Worm (Caenorhabditis elegans): ENCODE data around the gene T24B8.3.

Gene T24B8.3

DNA sequence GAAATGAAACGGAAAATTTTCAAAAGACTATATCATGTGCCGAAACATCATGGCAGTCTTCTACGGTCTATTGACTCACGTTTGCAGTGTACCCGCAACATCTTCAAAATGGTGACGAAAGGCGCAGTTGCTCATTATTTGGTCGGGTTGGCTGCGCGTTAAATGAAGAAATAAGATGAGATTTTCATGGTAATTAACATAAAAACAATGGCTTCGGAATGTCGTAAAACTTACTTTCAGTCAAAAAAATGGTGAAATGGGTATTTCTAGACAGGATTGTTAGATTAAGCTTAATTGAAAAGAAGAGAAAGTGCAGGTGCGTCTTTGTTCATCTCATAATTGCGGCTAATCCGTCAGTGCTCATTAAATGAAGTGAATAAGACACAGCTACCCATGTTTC is 7.4 kb downstream of the T24B8.3 start, which contains the start of gene T24B8.7:
Gene T24B8.7 (minus strand): TSS at position 101 of the 400 bp plus-strand sequence.
- TF ChIP-seq ama-1 (optimal IDR thresholded peaks at IDR 0.05), result no peak
- no peak for TF ChIP-seq unc-39 (tag; optimal IDR thresholded peaks at IDR 0.05)
- TF ChIP-seq nhr-237 (tag; optimal IDR thresholded peaks at IDR 0.05), result no peak

DNA sequence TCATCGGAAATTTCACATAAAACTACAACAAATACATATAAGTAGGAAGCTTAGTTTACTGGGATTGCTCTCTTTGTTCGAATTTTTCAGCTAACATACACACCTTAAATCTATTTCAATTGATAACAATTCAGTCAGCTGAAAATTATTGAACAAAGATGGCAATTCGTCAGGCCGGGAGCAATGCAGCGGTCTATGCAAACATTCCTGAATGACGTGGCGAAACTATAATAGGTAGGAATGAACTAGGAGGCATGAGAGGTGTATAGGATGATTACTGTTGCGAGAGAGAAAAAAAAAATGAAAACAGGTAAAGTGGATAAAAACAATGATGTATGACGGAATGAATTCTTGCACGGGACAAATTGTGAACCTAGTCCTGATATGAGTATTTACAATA is 18.9 kb downstream of the T24B8.3 start:
- TF ChIP-seq tbx-2 (tag; optimal IDR thresholded peaks at IDR 0.05), result no peak
- no peak for TF ChIP-seq ceh-28 (tag; optimal IDR thresholded peaks at IDR 0.05)
- TF ChIP-seq elt-2 (tag; optimal IDR thresholded peaks at IDR 0.05), result peak; percentile 34
- no peak for TF ChIP-seq ama-1 (optimal IDR thresholded peaks at IDR 0.05)
- no peak for TF ChIP-seq nhr-23 (tag; optimal IDR thresholded peaks at IDR 0.05)
- TF ChIP-seq nhr-28 (tag; optimal IDR thresholded peaks at IDR 0.05), result no peak
- TF ChIP-seq lsy-12 (tag; optimal IDR thresholded peaks at IDR 0.05), result no peak
- TF ChIP-seq hmg-11 (tag; optimal IDR thresholded peaks at IDR 0.05), result no peak
- TF ChIP-seq ZK546.5 (tag; optimal IDR thresholded peaks at IDR 0.05), result no peak
- peak; percentile 62 for TF ChIP-seq pqm-1 (tag; optimal IDR thresholded peaks at IDR 0.05)
- no peak for TF ChIP-seq R02D3.7 (tag; optimal IDR thresholded peaks at IDR 0.05)
- no peak for TF ChIP-seq nhr-67 (tag; optimal IDR thresholded peaks at IDR 0.05)

DNA sequence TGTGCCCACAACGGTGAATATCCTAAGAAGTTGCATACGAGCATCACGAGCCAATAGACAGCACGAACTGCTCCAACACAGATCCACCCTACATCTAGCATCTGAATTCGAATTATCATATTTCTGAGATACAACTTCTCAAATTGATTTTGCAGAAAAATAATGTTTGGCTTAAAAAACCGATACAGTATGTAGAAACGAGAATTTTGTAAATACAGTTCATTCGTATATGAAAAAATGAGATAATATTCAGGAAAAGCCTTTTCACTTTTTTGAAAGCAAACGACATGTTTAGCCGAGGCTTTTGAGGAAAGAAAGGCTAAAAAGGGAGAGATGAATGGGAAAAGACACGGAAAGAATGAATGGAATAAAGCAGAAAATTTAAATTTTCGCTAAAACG is 19.6 kb downstream of the T24B8.3 start, which contains the start of gene F37B12.3:
Gene F37B12.3 (minus strand): TSS at position 101 of the 400 bp plus-strand sequence.
- no peak for TF ChIP-seq nhr-237 (tag; optimal IDR thresholded peaks at IDR 0.05)
- TF ChIP-seq elt-1 (tag; optimal IDR thresholded peaks at IDR 0.05), result no peak
- TF ChIP-seq ZK546.5 (tag; optimal IDR thresholded peaks at IDR 0.05), result no peak
- TF ChIP-seq nhr-77 (tag; optimal IDR thresholded peaks at IDR 0.05), result no peak
- TF ChIP-seq skn-1 (tag; optimal IDR thresholded peaks at IDR 0.05), result no peak
- TF ChIP-seq ztf-4 (tag; optimal IDR thresholded peaks at IDR 0.05), result no peak
- no peak for TF ChIP-seq ceh-28 (tag; optimal IDR thresholded peaks at IDR 0.05)
- no peak for TF ChIP-seq jun-1 (tag; optimal IDR thresholded peaks at IDR 0.05)
- TF ChIP-seq egl-5 (tag; optimal IDR thresholded peaks at IDR 0.05), result no peak
- no peak for TF ChIP-seq mml-1 (tag; optimal IDR thresholded peaks at IDR 0.05)
- no peak for TF ChIP-seq nhr-28 (tag; optimal IDR thresholded peaks at IDR 0.05)
- TF ChIP-seq ztf-11 (tag; optimal IDR thresholded peaks at IDR 0.05), result no peak

DNA sequence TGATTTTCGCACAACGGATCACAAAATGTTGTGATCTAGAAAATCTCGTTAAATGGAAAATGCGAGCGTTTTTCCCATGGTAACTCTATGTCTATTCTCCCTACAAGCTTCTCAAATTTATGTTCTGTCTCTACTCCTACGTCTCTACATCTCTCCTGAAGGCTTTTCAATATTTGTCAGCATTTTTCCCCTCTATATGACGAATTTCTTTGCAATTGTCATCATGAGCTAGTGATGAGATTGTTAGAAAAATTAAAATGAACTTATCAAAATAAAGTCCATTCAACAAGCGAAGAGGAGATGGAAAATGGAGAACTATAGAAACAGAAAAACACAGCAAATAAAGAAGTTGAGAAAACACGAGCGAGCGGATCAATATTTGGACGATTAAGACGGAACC is 22.2 kb downstream of the T24B8.3 start:
- TF ChIP-seq ztf-4 (tag; optimal IDR thresholded peaks at IDR 0.05) (no peak), zag-1 (tag; optimal IDR thresholded peaks at IDR 0.05) (no peak), egl-27 (tag; optimal IDR thresholded peaks at IDR 0.05) (no peak), aly-2 (tag; optimal IDR thresholded peaks at IDR 0.05) (no peak), nhr-67 (tag; optimal IDR thresholded peaks at IDR 0.05) (no peak), pha-4 (tag; optimal IDR thresholded peaks at IDR 0.05) (peak; percentile 22), ceh-82 (tag; optimal IDR thresholded peaks at IDR 0.05) (no peak), skn-1 (tag; optimal IDR thresholded peaks at IDR 0.05) (peak; percentile 96), nhr-76 (tag; optimal IDR thresholded peaks at IDR 0.05) (no peak), mdl-1 (tag; optimal IDR thresholded peaks at IDR 0.05) (no peak), ZK546.5 (tag; optimal IDR thresholded peaks at IDR 0.05) (no peak), lin-15B (tag; optimal IDR thresholded peaks at IDR 0.05) (no peak), fos-1 (tag; optimal IDR thresholded peaks at IDR 0.05) (no peak), unc-62 (GFP tag; optimal IDR thresholded peaks at IDR 0.05) (no peak)

DNA sequence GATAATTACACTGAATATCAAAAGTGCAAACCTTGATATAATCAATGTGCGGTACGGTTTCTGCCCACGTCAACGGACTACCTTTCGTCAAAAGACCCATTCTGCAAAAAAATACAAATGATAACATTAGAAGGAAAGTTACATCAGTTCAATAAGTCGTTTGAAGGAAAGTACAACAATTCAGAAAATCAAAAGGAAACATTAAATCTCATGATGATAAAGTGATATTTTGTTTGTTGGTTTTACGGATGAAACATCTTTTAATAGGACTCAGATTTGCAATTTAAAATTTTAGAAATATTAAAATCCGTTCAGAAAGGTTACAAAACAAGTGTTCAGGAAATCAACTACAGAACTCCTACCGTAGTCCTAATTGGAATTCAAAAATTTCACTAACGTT is 22.7 kb downstream of the T24B8.3 start, which contains the start of gene gcs-1:
Gene gcs-1 (minus strand): TSS at position 101 of the 400 bp plus-strand sequence.
- TF ChIP-seq snpc-4 (tag; optimal IDR thresholded peaks at IDR 0.05), result no peak
- no peak for TF ChIP-seq nhr-23 (tag; optimal IDR thresholded peaks at IDR 0.05)
- no peak for TF ChIP-seq ztf-11 (tag; optimal IDR thresholded peaks at IDR 0.05)
- TF ChIP-seq pha-4 (tag; optimal IDR thresholded peaks at IDR 0.05), result no peak
- TF ChIP-seq tbx-2 (tag; optimal IDR thresholded peaks at IDR 0.05), result no peak
- TF ChIP-seq R02D3.7 (tag; optimal IDR thresholded peaks at IDR 0.05), result no peak
- no peak for TF ChIP-seq elt-3 (tag; optimal IDR thresholded peaks at IDR 0.05)
- no peak for TF ChIP-seq ztf-4 (tag; optimal IDR thresholded peaks at IDR 0.05)
- TF ChIP-seq lsy-12 (tag; optimal IDR thresholded peaks at IDR 0.05), result no peak
- no peak for TF ChIP-seq ceh-9 (tag; optimal IDR thresholded peaks at IDR 0.05)
- no peak for TF ChIP-seq mml-1 (tag; optimal IDR thresholded peaks at IDR 0.05)
- no peak for TF ChIP-seq fkh-2 (tag; optimal IDR thresholded peaks at IDR 0.05)

Data from whole organism, L3 larva.